Worm (Caenorhabditis elegans) whole organism, L3 larva: Measurements from ENCODE around the gene Y75B8A.34.

Experiments used
- aly-2 ChIP-seq: fragments of 150-350 bp; optimal IDR thresholded peaks from 2 replicates; lab custom pipeline; 2014; ENCODE audit warnings: missing biosample characterization, missing genetic modification characterization
- nhr-43 ChIP-seq: sonication (generic microtip); optimal IDR thresholded peaks from 2 replicates; lab custom pipeline; 2016; ENCODE audit warnings: mild to moderate bottlenecking, missing genetic modification characterization, missing compliant biosample characterization; ENCODE audit not compliant: poor library complexity, severe bottlenecking

DNA sequence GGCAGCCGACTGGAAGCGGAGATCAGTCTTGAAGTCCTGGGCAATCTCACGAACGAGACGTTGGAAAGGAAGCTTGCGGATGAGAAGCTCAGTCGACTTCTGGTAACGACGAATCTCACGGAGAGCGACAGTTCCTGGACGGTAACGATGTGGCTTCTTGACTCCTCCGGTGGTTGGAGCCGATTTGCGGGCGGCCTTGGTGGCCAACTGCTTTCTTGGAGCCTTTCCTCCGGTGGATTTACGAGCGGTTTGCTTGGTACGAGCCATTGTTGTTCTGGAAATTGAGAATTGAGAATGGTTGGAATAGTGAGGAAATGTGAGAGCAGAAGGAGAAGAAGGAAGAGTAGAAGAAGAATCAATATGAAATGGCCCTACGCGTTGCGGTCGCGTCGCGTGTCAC lies 8.5 kb downstream of the Y75B8A.34 start:
- TF ChIP-seq aly-2 (tag; lab: Kevin White, UChicago), result no peak
- TF ChIP-seq nhr-43 (tag; lab: Kevin White, UChicago), result no peak
